Worm (Caenorhabditis elegans) whole organism, L3 larva: ENCODE data around the gene T13C5.3.

Experiments used
- mdl-1 ChIP-seq: fragments of 150-350 bp; optimal IDR thresholded peaks from 2 replicates; lab custom pipeline; 2014; ENCODE audit warnings: missing biosample characterization, missing genetic modification characterization
- nhr-25 ChIP-seq: sonication (generic microtip); optimal IDR thresholded peaks from 2 replicates; lab custom pipeline; 2017; ENCODE audit warnings: missing biosample characterization, missing genetic modification characterization
- nhr-76 ChIP-seq: fragments of 150-350 bp; sonication (generic microtip); optimal IDR thresholded peaks from 5 replicates; lab custom pipeline; 2014; ENCODE audit warnings: missing biosample characterization, missing genetic modification characterization

DNA sequence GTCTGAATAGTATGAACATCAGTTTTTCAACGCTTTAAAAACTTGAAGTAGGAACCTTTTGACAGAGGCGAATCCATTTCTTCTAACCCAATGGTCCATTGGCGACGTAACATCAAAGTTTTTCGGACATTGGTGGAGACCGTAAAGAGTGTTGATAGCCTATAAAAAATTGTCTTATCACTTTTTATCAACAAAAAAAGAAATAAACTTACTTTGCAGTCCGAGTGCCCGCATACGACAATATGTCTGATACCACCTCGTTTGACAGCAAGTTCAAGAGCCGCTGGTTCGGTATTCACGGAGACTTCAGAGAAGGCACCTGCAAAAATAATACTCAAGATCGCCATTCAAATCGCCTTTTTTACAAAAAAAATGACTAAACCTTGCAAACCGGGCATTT lies 25.0 kb downstream of the T13C5.3 start:
- TF ChIP-seq nhr-76 (no peak), nhr-25 (tag; lab: Kevin White, UChicago) (no peak), mdl-1 (no peak)
